Fruit fly (Drosophila melanogaster) whole organism, pupa: Measurements from ENCODE around the gene CG42866.

Experiments used
- CG10348 ChIP-seq: fragments of 200-800 bp; sonication (Bioruptor generic); IDR thresholded peaks from 2 replicates; pipeline ENCODE4 v1.3.6; 2022; ENCODE audit warnings: missing biosample characterization, missing genetic modification characterization
- CG12605 ChIP-seq: fragments of 200-800 bp; sonication (Bioruptor generic); IDR thresholded peaks from 2 replicates; pipeline ENCODE4 v1.3.6; 2022; ENCODE audit warnings: missing biosample characterization, missing genetic modification characterization
- CG13204 ChIP-seq: fragments of 200-800 bp; sonication (Bioruptor generic); optimal IDR thresholded peaks from 2 replicates; lab custom pipeline; 2018; ENCODE audit warnings: missing biosample characterization, mild to moderate bottlenecking, missing genetic modification characterization, moderate library complexity
- CG14655 ChIP-seq: fragments of 200-800 bp; sonication (Bioruptor generic); optimal IDR thresholded peaks from 3 replicates; lab custom pipeline; 2017; ENCODE audit warnings: mild to moderate bottlenecking, missing biosample characterization, missing genetic modification reagents, missing genetic modification characterization
- CG15710 ChIP-seq: fragments of 200-800 bp; sonication (Bioruptor generic); optimal IDR thresholded peaks from 2 replicates; lab custom pipeline; 2018; ENCODE audit warnings: missing biosample characterization, mild to moderate bottlenecking, missing genetic modification characterization, moderate library complexity
- CG17806 ChIP-seq: fragments of 200-800 bp; sonication (Bioruptor generic); optimal IDR thresholded peaks from 2 replicates; lab custom pipeline; 2018; ENCODE audit warnings: missing biosample characterization, mild to moderate bottlenecking, missing genetic modification characterization, moderate library complexity
- CG32121 ChIP-seq: fragments of 200-800 bp; sonication (Bioruptor generic); IDR thresholded peaks from 2 replicates; pipeline ENCODE4 v1.3.6; 2022; ENCODE audit warnings: missing biosample characterization, missing genetic modification characterization
- CG34367 ChIP-seq: fragments of 200-800 bp; sonication (Bioruptor generic); optimal IDR thresholded peaks from 2 replicates; lab custom pipeline; 2018; ENCODE audit warnings: missing biosample characterization, mild to moderate bottlenecking, missing genetic modification characterization
- CG4496 ChIP-seq: fragments of 200-800 bp; sonication (Bioruptor generic); IDR thresholded peaks from 3 replicates; pipeline ENCODE4 v1.3.6; 2022; ENCODE audit warnings: missing biosample characterization, missing genetic modification characterization
- CG8159 ChIP-seq: fragments of 200-800 bp; sonication (Bioruptor generic); optimal IDR thresholded peaks from 3 replicates; lab custom pipeline; 2018; ENCODE audit warnings: missing biosample characterization, mild to moderate bottlenecking, missing genetic modification characterization, moderate library complexity
- CG8301 ChIP-seq: fragments of 200-800 bp; sonication (Bioruptor generic); optimal IDR thresholded peaks from 2 replicates; lab custom pipeline; 2018; ENCODE audit warnings: missing biosample characterization, mild to moderate bottlenecking, missing genetic modification characterization
- CG9948 ChIP-seq: fragments of 200-800 bp; sonication (Bioruptor generic); optimal IDR thresholded peaks from 2 replicates; lab custom pipeline; 2018; ENCODE audit warnings: missing biosample characterization, mild to moderate bottlenecking, missing genetic modification characterization, moderate library complexity
- D1 ChIP-seq: fragments of 200-800 bp; sonication (Bioruptor generic); optimal IDR thresholded peaks from 2 replicates; lab custom pipeline; 2018; ENCODE audit warnings: missing biosample characterization, mild to moderate bottlenecking, missing genetic modification characterization, moderate library complexity
- EcR ChIP-seq: fragments of 200-800 bp; sonication (Bioruptor generic); optimal IDR thresholded peaks from 3 replicates; lab custom pipeline; 2019; ENCODE audit warnings: missing biosample characterization, missing genetic modification characterization, mild to moderate bottlenecking, moderate library complexity, missing genetic modification reagents
- Ets98B ChIP-seq: fragments of 200-800 bp; sonication (Bioruptor generic); IDR thresholded peaks from 2 replicates; pipeline ENCODE4 v1.3.6; 2022; ENCODE audit warnings: missing biosample characterization, missing genetic modification characterization
- Pif1A ChIP-seq: fragments of 200-800 bp; sonication (Bioruptor generic); optimal IDR thresholded peaks from 3 replicates; lab custom pipeline; 2016; ENCODE audit warnings: missing biosample characterization, missing genetic modification characterization
- Pif1B ChIP-seq: fragments of 200-800 bp; sonication (Bioruptor generic); optimal IDR thresholded peaks from 3 replicates; lab custom pipeline; 2016; ENCODE audit warnings: missing biosample characterization, missing genetic modification characterization
- Snoo ChIP-seq: fragments of 200-800 bp; sonication (Bioruptor generic); optimal IDR thresholded peaks from 3 replicates; lab custom pipeline; 2017; ENCODE audit warnings: missing biosample characterization, mild to moderate bottlenecking, missing genetic modification characterization, inconsistent platforms
- fd96Ca ChIP-seq: fragments of 200-800 bp; sonication (Bioruptor generic); IDR thresholded peaks from 3 replicates; pipeline ENCODE4 v1.3.6; 2022; ENCODE audit warnings: missing biosample characterization, missing genetic modification characterization
- gl ChIP-seq: fragments of 200-800 bp; sonication (Bioruptor generic); optimal IDR thresholded peaks from 2 replicates; lab custom pipeline; 2018; ENCODE audit warnings: missing biosample characterization, mild to moderate bottlenecking, missing genetic modification characterization
- rn ChIP-seq: fragments of 200-800 bp; sonication (Bioruptor generic); IDR thresholded peaks from 2 replicates; pipeline ENCODE4 v1.3.6; 2022; ENCODE audit warnings: missing biosample characterization, missing genetic modification characterization

CG42866 gene

DNA sequence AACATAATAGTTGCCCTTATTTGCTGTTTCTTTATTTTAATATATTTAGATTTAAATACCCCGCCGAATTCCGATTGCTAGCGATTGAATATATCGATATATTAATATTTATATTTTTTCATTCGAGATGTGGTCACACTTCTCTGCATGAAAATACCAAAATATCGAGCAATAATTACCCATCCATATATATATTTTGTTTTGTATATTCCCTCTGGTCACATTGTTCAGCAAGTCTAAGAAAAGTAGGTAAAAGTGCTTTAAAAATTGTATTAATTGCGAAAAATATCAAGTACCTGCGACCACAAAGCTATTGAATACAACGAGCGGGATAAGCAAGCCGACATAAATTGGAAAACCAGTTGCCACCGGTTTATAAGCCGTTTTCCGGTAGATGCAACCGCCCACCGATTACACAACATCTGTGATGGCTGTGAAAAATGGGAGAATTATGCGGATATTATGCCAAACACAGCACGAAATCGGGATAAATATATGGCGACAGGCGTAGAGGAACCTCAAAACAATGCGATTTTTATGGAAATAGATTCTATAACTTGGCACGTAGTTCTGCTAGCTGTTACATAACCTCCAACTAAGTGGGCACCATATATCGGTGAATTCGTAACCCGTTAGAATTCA lies 2.8 kb downstream of the CG42866 start, which contains the start of gene COX4:
Gene COX4, plus strand, starts transcription at position 194 of the 642 bp plus-strand sequence.
- TF ChIP-seq CG8301 (tag; lab: Kevin White, UChicago) (no peak), CG14655 (no peak), gl (tag; lab: Kevin White, UChicago) (no peak), Ets98B (GFP tag; lab: Robert Waterston, UW) (no peak), Snoo (no peak), CG9948 (tag; lab: Kevin White, UChicago) (no peak), EcR (GFP tag; lab: Kevin White, UChicago) (no peak), CG4496 (GFP tag; lab: Robert Waterston, UW) (no peak), CG10348 (GFP tag; lab: Robert Waterston, UW) (no peak), Pif1B (GFP tag; lab: Kevin White, UChicago) (no peak), CG17806 (tag; lab: Kevin White, UChicago) (no peak)
- TF ChIP-seq, all 21 proteins: peak for 0

DNA sequence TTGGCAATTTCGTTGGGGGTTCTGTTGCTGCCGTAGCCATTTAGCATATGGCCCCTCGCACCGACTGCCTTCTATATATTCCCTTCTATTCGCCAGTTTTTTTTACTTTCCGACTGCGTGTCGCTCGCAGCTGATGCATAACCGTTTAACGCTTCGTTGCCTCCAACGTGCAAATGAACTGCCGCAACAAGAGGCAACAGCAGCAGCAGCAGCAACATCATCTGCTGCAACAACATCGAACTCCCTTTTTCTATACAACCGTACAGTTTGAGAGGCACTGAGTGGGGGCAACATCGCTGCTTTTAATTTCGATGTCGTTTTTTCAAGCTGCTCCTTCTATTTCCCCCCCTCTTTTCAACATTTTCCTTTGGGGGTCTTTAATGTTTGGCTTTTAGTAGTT lies 9.3 kb downstream of the CG42866 start:
- TF ChIP-seq CG17806 (tag; lab: Kevin White, UChicago) (no peak), CG14655 (no peak)
- TF ChIP-seq, all 21 proteins: peak for 0

DNA sequence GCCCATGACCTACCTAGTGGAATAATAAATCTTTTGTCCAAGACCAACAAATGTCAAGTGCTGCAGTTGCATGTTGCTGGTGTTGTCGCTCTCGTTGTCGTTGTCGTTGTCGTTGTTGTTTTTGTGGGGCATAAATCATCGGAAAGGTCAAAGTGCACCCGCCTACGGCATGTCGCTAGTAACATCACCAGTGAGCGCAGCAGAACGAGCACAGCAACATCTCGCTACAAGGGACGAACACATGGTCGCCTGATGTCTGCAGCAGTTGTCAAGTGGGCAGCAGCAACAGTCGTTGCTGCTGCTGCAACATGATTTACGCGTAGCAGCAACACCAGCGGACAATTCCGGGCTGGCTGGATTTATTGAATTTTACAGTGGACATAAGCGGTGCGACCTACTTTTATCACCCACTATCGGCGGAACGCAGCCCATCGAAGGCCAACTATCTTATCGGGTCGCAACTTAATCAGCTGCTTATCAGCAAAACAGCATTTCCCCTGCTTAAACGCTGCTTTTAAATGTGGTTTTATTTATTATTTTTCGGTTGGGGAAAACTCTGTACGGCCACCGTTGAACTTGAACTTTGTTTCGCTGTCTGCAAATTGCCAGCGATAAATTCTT lies 9.8 kb downstream of the CG42866 start:
- no peak for TF ChIP-seq EcR (GFP tag; lab: Kevin White, UChicago)
- no peak for TF ChIP-seq Ets98B (GFP tag; lab: Robert Waterston, UW)
- no peak for TF ChIP-seq Snoo
- no peak for TF ChIP-seq CG17806 (tag; lab: Kevin White, UChicago)
- no peak for TF ChIP-seq gl (tag; lab: Kevin White, UChicago)
- no peak for TF ChIP-seq CG8159 (tag; lab: Kevin White, UChicago)
- no peak for TF ChIP-seq Pif1B (GFP tag; lab: Kevin White, UChicago)
- no peak for TF ChIP-seq CG34367
- TF ChIP-seq CG32121 (GFP tag; lab: Robert Waterston, UW): no peak
- TF ChIP-seq CG15710 (tag; lab: Kevin White, UChicago): no peak
- TF ChIP-seq CG13204: no peak

DNA sequence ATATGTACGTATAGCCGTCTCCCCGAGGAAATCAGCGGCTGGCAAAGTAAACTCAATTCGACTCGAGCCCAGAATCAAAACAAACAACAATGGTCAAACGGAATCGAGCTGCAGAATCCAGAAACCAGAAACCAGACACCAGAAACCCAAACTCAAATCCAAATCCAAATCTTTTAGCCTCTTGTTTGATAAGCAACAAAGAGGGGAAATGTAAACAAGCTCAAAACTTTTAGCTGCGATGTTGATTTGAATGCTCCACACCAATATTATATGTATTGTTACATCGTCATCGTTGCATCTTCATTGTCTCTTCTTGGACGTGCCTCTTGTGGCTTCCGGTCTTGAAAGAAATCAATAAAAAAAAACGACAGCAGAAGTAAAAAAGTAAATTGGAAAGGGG lies 11.9 kb downstream of the CG42866 start:
- no peak for TF ChIP-seq CG17806 (tag; lab: Kevin White, UChicago)
- TF ChIP-seq CG13204: no peak
- no peak for TF ChIP-seq EcR (GFP tag; lab: Kevin White, UChicago)
- TF ChIP-seq Pif1A (GFP tag; lab: Kevin White, UChicago): no peak
- no peak for TF ChIP-seq CG15710 (tag; lab: Kevin White, UChicago)
- TF ChIP-seq fd96Ca (GFP tag; lab: Robert Waterston, UW): no peak
- TF ChIP-seq CG9948 (tag; lab: Kevin White, UChicago): no peak
- TF ChIP-seq CG8301 (tag; lab: Kevin White, UChicago): no peak
- TF ChIP-seq CG32121 (GFP tag; lab: Robert Waterston, UW): no peak
- TF ChIP-seq CG12605 (GFP tag; lab: Robert Waterston, UW): no peak
- no peak for TF ChIP-seq CG8159 (tag; lab: Kevin White, UChicago)
- TF ChIP-seq Ets98B (GFP tag; lab: Robert Waterston, UW): no peak
- TF ChIP-seq rn (GFP tag; lab: Robert Waterston, UW): no peak
- TF ChIP-seq CG14655: no peak
- no peak for TF ChIP-seq gl (tag; lab: Kevin White, UChicago)
- no peak for TF ChIP-seq CG34367
- no peak for TF ChIP-seq Snoo
- no peak for TF ChIP-seq D1 (tag; lab: Kevin White, UChicago)

DNA sequence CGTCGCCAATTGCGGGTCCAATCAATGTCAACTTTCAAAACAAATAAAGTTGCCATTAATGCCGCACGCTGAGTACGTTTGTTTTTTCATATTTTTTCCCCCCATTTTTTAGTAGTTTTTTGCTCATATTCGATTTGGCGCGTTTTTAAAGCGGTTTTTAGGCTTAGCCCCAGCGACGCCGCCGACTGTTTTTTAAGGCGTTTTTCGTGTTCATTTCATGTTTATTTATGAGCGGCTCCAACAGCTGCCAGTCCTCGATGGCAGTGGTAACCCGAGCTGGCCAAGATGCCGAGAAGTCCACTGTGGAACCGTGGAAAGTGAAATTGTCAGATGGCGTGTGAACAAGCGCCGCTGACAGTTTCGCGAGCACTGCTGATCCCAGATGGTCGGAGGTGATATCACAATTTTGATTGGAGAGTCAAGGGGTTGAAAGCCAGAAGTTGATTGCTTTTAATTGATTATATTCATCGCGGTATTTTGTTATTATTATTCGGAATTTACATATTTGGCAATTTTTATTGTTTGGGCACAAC lies 13.4 kb downstream of the CG42866 start:
- TF ChIP-seq CG15710 (tag; lab: Kevin White, UChicago): no peak
- TF ChIP-seq Pif1B (GFP tag; lab: Kevin White, UChicago): no peak
- no peak for TF ChIP-seq CG14655
- no peak for TF ChIP-seq CG34367
- no peak for TF ChIP-seq rn (GFP tag; lab: Robert Waterston, UW)
- TF ChIP-seq CG12605 (GFP tag; lab: Robert Waterston, UW): no peak
- no peak for TF ChIP-seq CG10348 (GFP tag; lab: Robert Waterston, UW)
- TF ChIP-seq CG9948 (tag; lab: Kevin White, UChicago): no peak
- TF ChIP-seq Snoo: no peak
- TF ChIP-seq fd96Ca (GFP tag; lab: Robert Waterston, UW): no peak
- no peak for TF ChIP-seq CG8301 (tag; lab: Kevin White, UChicago)
- TF ChIP-seq Pif1A (GFP tag; lab: Kevin White, UChicago): no peak
- TF ChIP-seq D1 (tag; lab: Kevin White, UChicago): no peak
- no peak for TF ChIP-seq CG13204
- no peak for TF ChIP-seq gl (tag; lab: Kevin White, UChicago)
- TF ChIP-seq CG17806 (tag; lab: Kevin White, UChicago): no peak
- no peak; the same call in 2 of the 3 replicates for TF ChIP-seq CG4496 (GFP tag; lab: Robert Waterston, UW)
- TF ChIP-seq CG32121 (GFP tag; lab: Robert Waterston, UW): no peak
- TF ChIP-seq CG8159 (tag; lab: Kevin White, UChicago): no peak
